Fruit fly (Drosophila melanogaster) whole organism, wandering third instar larva: Measurements from ENCODE around the gene nkt.

Experiments
- CrebA ChIP-seq: fragments of 200-800 bp; sonication (Bioruptor generic); optimal IDR thresholded peaks from 2 replicates; lab custom pipeline; 2016; ENCODE audit warnings: missing biosample characterization, mild to moderate bottlenecking, missing genetic modification characterization, borderline replicate concordance
- h ChIP-seq: fragments of 200-800 bp; sonication (Bioruptor generic); optimal IDR thresholded peaks from 3 replicates; lab custom pipeline; 2016; ENCODE audit warnings: missing biosample characterization, mild to moderate bottlenecking, missing genetic modification characterization

- TF ChIP-seq h (GFP tag; lab: Kevin White, UChicago) (no peak), CrebA (GFP tag; lab: Kevin White, UChicago) (no peak)
These were observed 23.5 kb downstream of the nkt start for dm6 chr3L:11224651-11225050.
